Fruit fly (Drosophila melanogaster) whole organism, pupa: ENCODE results near the gene CG10301.

Experiments used
- CG10348 ChIP-seq: fragments of 200-800 bp; sonication (Bioruptor generic); IDR thresholded peaks from 2 replicates; pipeline ENCODE4 v1.3.6; 2022; ENCODE audit warnings: missing biosample characterization, missing genetic modification characterization
- CG12605 ChIP-seq: fragments of 200-800 bp; sonication (Bioruptor generic); IDR thresholded peaks from 2 replicates; pipeline ENCODE4 v1.3.6; 2022; ENCODE audit warnings: missing biosample characterization, missing genetic modification characterization
- CG13204 ChIP-seq: fragments of 200-800 bp; sonication (Bioruptor generic); optimal IDR thresholded peaks from 2 replicates; lab custom pipeline; 2018; ENCODE audit warnings: missing biosample characterization, mild to moderate bottlenecking, missing genetic modification characterization, moderate library complexity
- CG14655 ChIP-seq: fragments of 200-800 bp; sonication (Bioruptor generic); optimal IDR thresholded peaks from 3 replicates; lab custom pipeline; 2017; ENCODE audit warnings: mild to moderate bottlenecking, missing biosample characterization, missing genetic modification reagents, missing genetic modification characterization
- CG15710 ChIP-seq: fragments of 200-800 bp; sonication (Bioruptor generic); optimal IDR thresholded peaks from 2 replicates; lab custom pipeline; 2018; ENCODE audit warnings: missing biosample characterization, mild to moderate bottlenecking, missing genetic modification characterization, moderate library complexity
- CG17806 ChIP-seq: fragments of 200-800 bp; sonication (Bioruptor generic); optimal IDR thresholded peaks from 2 replicates; lab custom pipeline; 2018; ENCODE audit warnings: missing biosample characterization, mild to moderate bottlenecking, missing genetic modification characterization, moderate library complexity
- CG32121 ChIP-seq: fragments of 200-800 bp; sonication (Bioruptor generic); IDR thresholded peaks from 2 replicates; pipeline ENCODE4 v1.3.6; 2022; ENCODE audit warnings: missing biosample characterization, missing genetic modification characterization
- CG34367 ChIP-seq: fragments of 200-800 bp; sonication (Bioruptor generic); optimal IDR thresholded peaks from 2 replicates; lab custom pipeline; 2018; ENCODE audit warnings: missing biosample characterization, mild to moderate bottlenecking, missing genetic modification characterization
- CG4496 ChIP-seq: fragments of 200-800 bp; sonication (Bioruptor generic); IDR thresholded peaks from 3 replicates; pipeline ENCODE4 v1.3.6; 2022; ENCODE audit warnings: missing biosample characterization, missing genetic modification characterization
- CG8159 ChIP-seq: fragments of 200-800 bp; sonication (Bioruptor generic); optimal IDR thresholded peaks from 3 replicates; lab custom pipeline; 2018; ENCODE audit warnings: missing biosample characterization, mild to moderate bottlenecking, missing genetic modification characterization, moderate library complexity
- CG8301 ChIP-seq: fragments of 200-800 bp; sonication (Bioruptor generic); optimal IDR thresholded peaks from 2 replicates; lab custom pipeline; 2018; ENCODE audit warnings: missing biosample characterization, mild to moderate bottlenecking, missing genetic modification characterization
- CG9948 ChIP-seq: fragments of 200-800 bp; sonication (Bioruptor generic); optimal IDR thresholded peaks from 2 replicates; lab custom pipeline; 2018; ENCODE audit warnings: missing biosample characterization, mild to moderate bottlenecking, missing genetic modification characterization, moderate library complexity
- D1 ChIP-seq: fragments of 200-800 bp; sonication (Bioruptor generic); optimal IDR thresholded peaks from 2 replicates; lab custom pipeline; 2018; ENCODE audit warnings: missing biosample characterization, mild to moderate bottlenecking, missing genetic modification characterization, moderate library complexity
- EcR ChIP-seq: fragments of 200-800 bp; sonication (Bioruptor generic); optimal IDR thresholded peaks from 3 replicates; lab custom pipeline; 2019; ENCODE audit warnings: missing biosample characterization, missing genetic modification characterization, mild to moderate bottlenecking, moderate library complexity, missing genetic modification reagents
- Ets98B ChIP-seq: fragments of 200-800 bp; sonication (Bioruptor generic); IDR thresholded peaks from 2 replicates; pipeline ENCODE4 v1.3.6; 2022; ENCODE audit warnings: missing biosample characterization, missing genetic modification characterization
- Pif1A ChIP-seq: fragments of 200-800 bp; sonication (Bioruptor generic); optimal IDR thresholded peaks from 3 replicates; lab custom pipeline; 2016; ENCODE audit warnings: missing biosample characterization, missing genetic modification characterization
- Pif1B ChIP-seq: fragments of 200-800 bp; sonication (Bioruptor generic); optimal IDR thresholded peaks from 3 replicates; lab custom pipeline; 2016; ENCODE audit warnings: missing biosample characterization, missing genetic modification characterization
- Snoo ChIP-seq: fragments of 200-800 bp; sonication (Bioruptor generic); optimal IDR thresholded peaks from 3 replicates; lab custom pipeline; 2017; ENCODE audit warnings: missing biosample characterization, mild to moderate bottlenecking, missing genetic modification characterization, inconsistent platforms
- fd96Ca ChIP-seq: fragments of 200-800 bp; sonication (Bioruptor generic); IDR thresholded peaks from 3 replicates; pipeline ENCODE4 v1.3.6; 2022; ENCODE audit warnings: missing biosample characterization, missing genetic modification characterization
- gl ChIP-seq: fragments of 200-800 bp; sonication (Bioruptor generic); optimal IDR thresholded peaks from 2 replicates; lab custom pipeline; 2018; ENCODE audit warnings: missing biosample characterization, mild to moderate bottlenecking, missing genetic modification characterization
- rn ChIP-seq: fragments of 200-800 bp; sonication (Bioruptor generic); IDR thresholded peaks from 2 replicates; pipeline ENCODE4 v1.3.6; 2022; ENCODE audit warnings: missing biosample characterization, missing genetic modification characterization

CG10301 gene

DNA sequence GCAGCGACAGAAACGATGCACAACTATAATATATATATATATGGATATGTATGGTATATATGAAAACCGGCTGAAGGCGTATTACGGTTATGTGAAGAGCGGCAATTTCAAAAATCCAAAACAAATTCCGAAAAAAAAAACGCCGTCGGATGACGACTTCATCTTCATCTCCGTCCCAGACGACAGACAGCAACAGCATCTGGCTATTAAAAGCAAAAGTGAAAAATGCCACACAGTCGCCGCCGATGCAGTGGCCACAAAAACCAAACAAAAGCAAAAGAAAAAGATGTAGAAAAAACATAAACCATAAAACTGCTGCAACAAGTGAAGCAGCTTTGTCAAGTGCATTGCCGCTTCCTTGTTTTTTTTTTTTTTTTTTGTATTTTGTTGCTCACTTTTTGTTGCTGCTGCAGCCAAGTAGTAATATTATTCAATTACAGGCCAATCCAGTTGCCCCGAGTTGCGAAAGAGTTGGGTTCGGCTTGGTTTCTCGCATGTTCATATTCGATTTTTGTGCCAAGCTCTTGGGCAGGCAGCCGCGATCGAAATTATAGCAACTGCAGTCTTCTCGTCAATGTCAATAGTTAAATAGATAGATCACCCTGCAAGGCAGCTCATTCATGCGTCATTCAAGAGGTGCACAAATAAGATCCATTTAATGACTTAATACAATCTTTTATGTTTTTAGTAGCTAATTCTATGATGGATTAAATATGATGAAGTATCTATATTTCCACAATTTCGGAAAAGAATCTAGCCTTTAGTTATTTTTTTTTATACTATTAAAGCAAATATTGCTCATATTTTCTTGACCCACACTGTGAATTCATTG lies 24.8 kb downstream of the CG10301 start:
- no peak for TF ChIP-seq rn (GFP tag; lab: Robert Waterston, UW)
- TF ChIP-seq fd96Ca (GFP tag; lab: Robert Waterston, UW): peak; percentile 54; the same call in 2 of the 3 replicates
- no peak for TF ChIP-seq CG15710 (tag; lab: Kevin White, UChicago)
- TF ChIP-seq CG8301 (tag; lab: Kevin White, UChicago): peak; percentile 6
- TF ChIP-seq Ets98B (GFP tag; lab: Robert Waterston, UW): peak; percentile 77
- peak; percentile 79; the same call in 2 of the 3 replicates for TF ChIP-seq CG4496
- peak; percentile 22; the same call in 1 of the 2 replicates for TF ChIP-seq CG12605 (GFP tag; lab: Robert Waterston, UW)
- no peak for TF ChIP-seq CG10348
- TF ChIP-seq Pif1A (GFP tag; lab: Kevin White, UChicago): peak; percentile 21
- TF ChIP-seq Pif1B (GFP tag; lab: Kevin White, UChicago): peak; percentile 35

DNA sequence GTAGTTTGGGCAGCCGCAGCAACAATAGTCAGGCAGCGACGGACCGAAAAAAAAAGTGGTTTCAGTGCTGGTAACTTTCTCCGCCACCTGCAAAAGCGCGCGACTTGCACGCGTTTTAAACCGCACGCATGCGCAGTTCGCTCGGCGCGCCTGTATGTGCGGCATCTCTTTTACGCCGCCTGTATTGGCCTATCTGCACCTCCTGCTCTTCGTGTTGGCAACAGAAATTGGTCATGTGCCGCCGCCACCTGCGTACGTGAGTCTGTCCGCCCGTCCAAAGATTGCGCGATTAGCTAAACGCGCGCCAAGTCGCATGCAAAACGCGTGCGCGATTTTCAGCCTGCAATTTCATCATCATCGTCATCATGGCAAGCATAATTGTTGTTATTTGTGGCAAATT lies 25.7 kb downstream of the CG10301 start:
- TF ChIP-seq CG17806 (tag; lab: Kevin White, UChicago) (no peak), fd96Ca (GFP tag; lab: Robert Waterston, UW) (0 out of 3 replicates have a peak, but pooled peaks have one; percentile 24), Snoo (tag; lab: Kevin White, UChicago) (no peak), CG14655 (no peak)

DNA sequence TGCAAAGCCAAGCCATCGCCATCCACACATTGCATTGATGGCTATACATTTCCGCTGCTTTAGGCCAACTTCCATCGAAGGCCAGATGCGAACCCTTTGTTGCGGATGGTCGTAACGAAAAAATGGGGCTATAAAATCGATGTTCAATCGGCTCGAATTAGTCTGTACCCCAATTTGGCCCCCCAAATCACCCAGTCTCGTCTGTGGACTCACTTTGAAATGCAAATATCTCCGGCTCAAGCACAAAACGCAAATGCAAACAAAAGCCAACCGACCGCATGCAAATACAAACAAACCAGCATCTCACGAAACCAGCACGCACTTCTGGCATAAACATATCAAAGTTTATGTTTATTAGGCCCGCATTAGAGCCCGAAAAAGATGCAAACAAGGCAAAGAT lies 26.4 kb downstream of the CG10301 start:
- TF ChIP-seq CG15710 (tag; lab: Kevin White, UChicago) (no peak), CG34367 (no peak), fd96Ca (GFP tag; lab: Robert Waterston, UW) (no peak), Snoo (tag; lab: Kevin White, UChicago) (no peak), Pif1B (GFP tag; lab: Kevin White, UChicago) (no peak), CG8159 (no peak), CG14655 (no peak), CG32121 (no peak), CG12605 (GFP tag; lab: Robert Waterston, UW) (no peak), CG13204 (GFP tag; lab: Kevin White, UChicago) (no peak), CG4496 (no peak), D1 (tag; lab: Kevin White, UChicago) (no peak), CG10348 (no peak), Ets98B (GFP tag; lab: Robert Waterston, UW) (no peak), CG17806 (tag; lab: Kevin White, UChicago) (no peak), rn (GFP tag; lab: Robert Waterston, UW) (no peak)
- TF ChIP-seq, all 21 proteins: peak for 0

DNA sequence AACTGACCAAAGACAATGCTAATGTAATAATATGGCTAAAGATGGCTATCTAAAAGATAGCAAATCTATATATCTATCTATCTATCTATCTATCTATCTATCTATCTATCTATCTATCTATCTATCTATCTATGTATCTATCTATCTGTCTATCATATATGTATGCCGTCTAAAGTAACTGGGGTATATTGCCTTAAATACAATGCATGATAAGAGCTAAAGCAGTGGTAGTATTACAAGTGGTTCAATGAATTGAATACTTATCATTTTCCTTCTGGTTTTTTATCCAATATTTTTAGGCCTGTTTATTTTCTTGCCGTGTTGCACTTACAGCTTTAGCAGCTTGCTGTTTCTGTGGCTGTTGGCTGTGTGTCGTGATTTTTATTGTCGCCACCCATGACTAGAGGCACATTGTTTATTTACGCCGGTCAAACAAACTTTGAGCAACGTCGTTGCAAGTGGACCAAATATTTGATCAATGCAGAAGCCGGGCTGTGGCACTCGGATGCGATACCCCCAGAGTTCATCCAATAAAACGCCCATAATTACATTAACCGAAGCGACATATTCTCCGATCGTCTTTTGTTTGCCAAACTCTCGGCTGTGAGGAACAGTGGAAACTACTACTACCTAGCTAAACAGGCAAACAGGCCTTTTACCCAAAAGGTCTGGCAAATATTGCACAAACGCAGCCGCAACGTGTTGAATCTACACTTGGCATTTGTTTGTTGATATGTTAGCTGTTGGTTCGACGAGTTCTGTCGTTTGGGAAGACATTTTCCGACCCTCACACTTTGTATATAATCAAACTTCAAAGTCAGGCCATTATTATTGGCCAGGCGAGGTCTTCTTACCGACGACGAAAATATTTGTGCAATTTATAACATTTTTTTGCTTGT lies 28.0 kb downstream of the CG10301 start:
- no peak for TF ChIP-seq Pif1B (GFP tag; lab: Kevin White, UChicago)
- no peak for TF ChIP-seq CG12605 (GFP tag; lab: Robert Waterston, UW)
- no peak for TF ChIP-seq fd96Ca (GFP tag; lab: Robert Waterston, UW)
- no peak for TF ChIP-seq gl (tag; lab: Kevin White, UChicago)
- TF ChIP-seq CG8159: peak; percentile 42
- no peak for TF ChIP-seq Snoo (tag; lab: Kevin White, UChicago)
- TF ChIP-seq CG13204 (GFP tag; lab: Kevin White, UChicago): no peak
- peak; percentile 18 for TF ChIP-seq CG17806 (tag; lab: Kevin White, UChicago)
- peak; percentile 51 for TF ChIP-seq Pif1A (GFP tag; lab: Kevin White, UChicago)
- TF ChIP-seq CG34367: peak; percentile 17
- TF ChIP-seq CG14655: peak; percentile 66
- peak; percentile 45 for TF ChIP-seq CG15710 (tag; lab: Kevin White, UChicago)
- no peak for TF ChIP-seq CG4496
- no peak for TF ChIP-seq EcR (GFP tag; lab: Kevin White, UChicago)
- no peak for TF ChIP-seq rn (GFP tag; lab: Robert Waterston, UW)
- TF ChIP-seq CG9948: peak; percentile 20
- no peak for TF ChIP-seq D1 (tag; lab: Kevin White, UChicago)
- peak; percentile 65 for TF ChIP-seq CG8301 (tag; lab: Kevin White, UChicago)
- no peak for TF ChIP-seq CG32121
- TF ChIP-seq CG10348: no peak
- TF ChIP-seq Ets98B (GFP tag; lab: Robert Waterston, UW): no peak

- no peak for TF ChIP-seq CG4496
- no peak for TF ChIP-seq Ets98B (GFP tag; lab: Robert Waterston, UW)
- TF ChIP-seq CG15710 (tag; lab: Kevin White, UChicago): no peak
- no peak for TF ChIP-seq CG13204 (GFP tag; lab: Kevin White, UChicago)
- TF ChIP-seq EcR (GFP tag; lab: Kevin White, UChicago): no peak
- no peak for TF ChIP-seq CG12605 (GFP tag; lab: Robert Waterston, UW)
- no peak for TF ChIP-seq Pif1B (GFP tag; lab: Kevin White, UChicago)
- TF ChIP-seq CG9948: no peak
- no peak for TF ChIP-seq CG17806 (tag; lab: Kevin White, UChicago)
- TF ChIP-seq CG34367: no peak
- no peak for TF ChIP-seq rn (GFP tag; lab: Robert Waterston, UW)
Observed at dm6 chr3R:23740968-23741367, 31.0 kb downstream of the CG10301 start.
